Fruit fly (Drosophila melanogaster): ENCODE measurements around the gene RanBP3.
A peak's percentile ranks its signal among the peaks of the same experiment; 100 is the strongest.

The RanBP3 gene

DNA sequence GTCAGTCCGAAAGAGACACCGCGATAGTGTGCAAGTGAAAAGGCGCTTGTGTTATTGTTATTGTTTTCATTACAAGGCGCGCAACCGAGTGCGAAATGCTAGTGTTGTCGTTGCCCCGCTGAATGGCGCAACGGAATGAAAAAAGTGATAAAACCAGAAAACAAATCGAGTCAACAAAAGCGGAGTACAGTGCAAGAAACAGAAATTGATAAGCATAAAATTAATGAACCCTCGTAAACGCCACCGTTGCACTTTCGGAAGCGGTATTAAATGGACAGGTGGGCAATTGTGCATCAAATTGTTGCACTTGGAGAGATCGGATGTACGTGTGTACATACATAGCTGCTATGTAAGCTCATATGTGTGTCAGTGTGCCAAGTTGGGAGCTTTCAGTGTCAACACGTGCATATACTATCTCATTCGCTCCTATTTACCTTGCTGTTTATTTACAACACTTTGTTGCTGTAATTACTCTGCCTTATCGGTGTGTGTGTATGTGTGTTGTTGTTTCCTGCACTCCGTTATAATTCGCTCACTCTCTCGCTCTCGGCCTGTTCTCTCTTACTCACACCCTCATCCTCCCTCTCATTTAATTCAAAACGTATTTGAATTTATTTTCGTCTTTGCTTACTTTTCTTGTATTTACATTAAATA is 29.1 kb downstream of the RanBP3 start (continued):
- TF ChIP-seq CG17359 (tag; optimal IDR thresholded peaks at IDR 0.05), result peak; percentile 84
- no peak for TF ChIP-seq tx (GFP tag; optimal IDR thresholded peaks at IDR 0.05)
- TF ChIP-seq CG11093 (GFP tag; IDR thresholded peaks at IDR 0.05), result no peak
- TF ChIP-seq sna (GFP tag; IDR thresholded peaks at IDR 0.05; ENCODE audit: partially characterized antibody), result no peak
- TF ChIP-seq CG11560 (tag; IDR thresholded peaks at IDR 0.05), result no peak
- TF ChIP-seq Elba2 (GFP tag; optimal IDR thresholded peaks at IDR 0.05), result no peak
- TF ChIP-seq Ptx1 (GFP tag; IDR thresholded peaks at IDR 0.05), result peak; percentile 17; the same call in 1 of the 2 replicates
- TF ChIP-seq sens-2 (GFP tag; IDR thresholded peaks at IDR 0.05), result no peak
- TF ChIP-seq org-1 (GFP tag; optimal IDR thresholded peaks at IDR 0.05), result peak; percentile 46
- no peak for TF ChIP-seq sisA (GFP tag; IDR thresholded peaks at IDR 0.05)
- peak; percentile 62 for TF ChIP-seq Sry-β (GFP tag; optimal IDR thresholded peaks at IDR 0.05)
- TF ChIP-seq Dll (GFP tag; IDR thresholded peaks at IDR 0.05; ENCODE audit: partially characterized antibody), result no peak
- TF ChIP-seq lov (optimal IDR thresholded peaks at IDR 0.05), result no peak
- TF ChIP-seq lov (GFP tag; IDR thresholded peaks at IDR 0.05), result no peak; the same call in 2 of the 3 replicates
- peak; percentile 73 for TF ChIP-seq CG11504 (tag; optimal IDR thresholded peaks at IDR 0.05)
- peak; percentile 42; the same call in 1 of the 3 replicates for TF ChIP-seq dysf (GFP tag; IDR thresholded peaks at IDR 0.05)
- no peak for TF ChIP-seq CG8089 (GFP tag; optimal IDR thresholded peaks at IDR 0.05)
- TF ChIP-seq gro (GFP tag; optimal IDR thresholded peaks at IDR 0.05), result no peak
- TF ChIP-seq CG4328 (GFP tag; optimal IDR thresholded peaks at IDR 0.05), result peak; percentile 83
- TF ChIP-seq Meics (GFP tag; optimal IDR thresholded peaks at IDR 0.05), result peak; percentile 68
- peak; percentile 10 for TF ChIP-seq pum (GFP tag; optimal IDR thresholded peaks at IDR 0.05)
- no peak for TF ChIP-seq Antp (GFP tag; optimal IDR thresholded peaks at IDR 0.05)
- peak; percentile 44; the same call in 1 of the 3 replicates for TF ChIP-seq CG11695 (GFP tag; IDR thresholded peaks at IDR 0.05)
- peak; percentile 52; the same call in 1 of the 2 replicates for TF ChIP-seq Atf6 (GFP tag; IDR thresholded peaks at IDR 0.05)
- TF ChIP-seq CG12299 (tag; optimal IDR thresholded peaks at IDR 0.05), result peak; percentile 51
- peak; percentile 56 for TF ChIP-seq slp2 (GFP tag; optimal IDR thresholded peaks at IDR 0.05)
- peak; percentile 72 for TF ChIP-seq sim (GFP tag; IDR thresholded peaks at IDR 0.05)
- TF ChIP-seq Jarid2 (GFP tag; optimal IDR thresholded peaks at IDR 0.05), result peak; percentile 38
- TF ChIP-seq CG1602 (GFP tag; optimal IDR thresholded peaks at IDR 0.05), result no peak
- no peak for TF ChIP-seq Oaz (GFP tag; IDR thresholded peaks at IDR 0.05)
- no peak for TF ChIP-seq CG7745 (tag; optimal IDR thresholded peaks at IDR 0.05)
- TF ChIP-seq CG12942 (GFP tag; optimal IDR thresholded peaks at IDR 0.05), result no peak
- no peak for TF ChIP-seq crp (GFP tag; optimal IDR thresholded peaks at IDR 0.05)
- no peak for TF ChIP-seq CG17829 (tag; optimal IDR thresholded peaks at IDR 0.05)
- peak; percentile 49 for TF ChIP-seq sqz (GFP tag; optimal IDR thresholded peaks at IDR 0.05)
- peak; percentile 52 for TF ChIP-seq Ada2b (GFP tag; IDR thresholded peaks at IDR 0.05)
- no peak for TF ChIP-seq luna (GFP tag; optimal IDR thresholded peaks at IDR 0.05)
- peak; percentile 49 for TF ChIP-seq Camta (GFP tag; optimal IDR thresholded peaks at IDR 0.05)
- no peak for TF ChIP-seq B-H2 (GFP tag; optimal IDR thresholded peaks at IDR 0.05)
- TF ChIP-seq Med (GFP tag), result peak; percentile 97
- TF ChIP-seq Dfd (GFP tag; optimal IDR thresholded peaks at IDR 0.05), result no peak
- peak; percentile 61 for TF ChIP-seq CG33213 (GFP tag; optimal IDR thresholded peaks at IDR 0.05)
- TF ChIP-seq Lpt (GFP tag; optimal IDR thresholded peaks at IDR 0.05), result no peak
- TF ChIP-seq Hand (GFP tag; optimal IDR thresholded peaks at IDR 0.05), result no peak
- TF ChIP-seq CG31441 (GFP tag; IDR thresholded peaks at IDR 0.05), result peak; percentile 34; the same call in 1 of the 2 replicates
- no peak for TF ChIP-seq Lim3 (GFP tag; IDR thresholded peaks at IDR 0.05)
- TF ChIP-seq CG10321 (GFP tag; IDR thresholded peaks at IDR 0.05), result peak; percentile 51
- TF ChIP-seq CG6791 (GFP tag; IDR thresholded peaks at IDR 0.05; ENCODE audit: partially characterized antibody), result no peak
- TF ChIP-seq Atf3 (GFP tag; optimal IDR thresholded peaks at IDR 0.05), result no peak
- TF ChIP-seq Gug (GFP tag; IDR thresholded peaks at IDR 0.05), result no peak
- TF ChIP-seq nau (GFP tag; optimal IDR thresholded peaks at IDR 0.05), result peak; percentile 70
